Worm (Caenorhabditis elegans) whole organism, L3 larva: ENCODE data around the gene F12F6.7.

Experiments used
- ceh-82 ChIP-seq: fragments of 150-350 bp; optimal IDR thresholded peaks from 2 replicates; lab custom pipeline; 2014; ENCODE audit warnings: missing biosample characterization, missing genetic modification characterization
- egl-27 ChIP-seq: sonication (generic microtip); optimal IDR thresholded peaks from 4 replicates; lab custom pipeline; 2017; ENCODE audit warnings: missing biosample characterization, missing genetic modification reagents, missing genetic modification characterization
- elt-2 ChIP-seq: sonication (generic microtip); optimal IDR thresholded peaks from 2 replicates; lab custom pipeline; 2016; ENCODE audit warnings: missing genetic modification reagents, mild to moderate bottlenecking, missing genetic modification characterization, missing compliant biosample characterization
- fkh-10 ChIP-seq: sonication (generic microtip); optimal IDR thresholded peaks from 2 replicates; lab custom pipeline; 2017; ENCODE audit warnings: missing biosample characterization, missing genetic modification reagents, missing genetic modification characterization
- fos-1 ChIP-seq: fragments of 150-350 bp; optimal IDR thresholded peaks from 2 replicates; lab custom pipeline; 2014; ENCODE audit warnings: missing biosample characterization, missing genetic modification characterization
- mdl-1 ChIP-seq: fragments of 150-350 bp; optimal IDR thresholded peaks from 2 replicates; lab custom pipeline; 2014; ENCODE audit warnings: missing biosample characterization, missing genetic modification characterization
- nhr-11 ChIP-seq: fragments of 150-350 bp; optimal IDR thresholded peaks from 2 replicates; lab custom pipeline; 2014; ENCODE audit warnings: missing biosample characterization, missing genetic modification characterization
- nhr-12 ChIP-seq: fragments of 150-350 bp; optimal IDR thresholded peaks from 2 replicates; lab custom pipeline; 2014; ENCODE audit warnings: missing biosample characterization, missing genetic modification characterization
- unc-62 ChIP-seq: fragments of 150-350 bp; sonication (generic microtip); optimal IDR thresholded peaks from 4 replicates; lab custom pipeline; 2014; ENCODE audit warnings: missing biosample characterization, missing genetic modification reagents, missing genetic modification characterization
- ztf-11 ChIP-seq: fragments of 150-350 bp; optimal IDR thresholded peaks from 2 replicates; lab custom pipeline; 2014; ENCODE audit warnings: missing biosample characterization, missing genetic modification characterization

DNA sequence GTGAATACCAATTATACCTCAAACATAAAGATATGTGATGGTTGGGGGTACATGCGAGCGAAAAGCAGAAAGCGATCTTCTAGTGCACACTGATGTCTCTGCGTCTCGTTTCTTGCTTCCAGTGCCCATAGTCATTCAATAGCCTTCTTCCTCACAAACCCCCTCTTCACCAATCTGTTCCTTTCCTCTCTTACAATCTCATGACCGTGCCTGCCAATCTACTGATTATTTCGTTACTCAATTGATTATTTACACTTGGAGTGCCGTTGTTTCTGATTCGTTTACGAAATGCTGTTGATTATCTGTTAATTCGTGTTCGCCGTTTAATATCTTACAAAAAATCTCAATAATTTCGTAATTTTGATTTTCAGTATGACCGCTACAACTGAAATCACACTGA is 23.2 kb upstream of the F12F6.7 start:
- TF ChIP-seq nhr-11 (no peak), mdl-1 (tag; lab: Kevin White, UChicago) (no peak), ceh-82 (tag; lab: Kevin White, UChicago) (no peak), nhr-12 (no peak), elt-2 (tag; lab: Kevin White, UChicago) (peak; percentile 32), ztf-11 (no peak), fkh-10 (GFP tag; lab: Kevin White, UChicago) (no peak), fos-1 (tag; lab: Kevin White, UChicago) (no peak), egl-27 (no peak), unc-62 (GFP tag; lab: Kevin White, UChicago) (no peak)
